Fruit fly (Drosophila melanogaster) whole organism, prepupa: Measurements from ENCODE around the gene CG44838.

Experiments used
- CG11902 ChIP-seq: fragments of 200-800 bp; sonication (Bioruptor generic); optimal IDR thresholded peaks from 3 replicates; lab custom pipeline; 2016; ENCODE audit warnings: missing biosample characterization, missing genetic modification characterization
- CG6276 ChIP-seq: fragments of 200-800 bp; sonication (Bioruptor generic); optimal IDR thresholded peaks from 2 replicates; lab custom pipeline; 2017; ENCODE audit warnings: missing biosample characterization, mild to moderate bottlenecking, missing genetic modification characterization
- Eip78C ChIP-seq: fragments of 200-800 bp; sonication (Bioruptor generic); peaks from one replicate; lab custom pipeline; 2016; ENCODE audit warnings: missing biosample characterization, missing genetic modification characterization
- Sox14 ChIP-seq: fragments of 200-800 bp; sonication (Bioruptor generic); optimal IDR thresholded peaks from 3 replicates; lab custom pipeline; 2016; ENCODE audit warnings: missing biosample characterization, missing genetic modification characterization
- acj6 ChIP-seq: fragments of 200-800 bp; sonication (Bioruptor generic); optimal IDR thresholded peaks from 3 replicates; lab custom pipeline; 2016; ENCODE audit warnings: missing biosample characterization, missing genetic modification characterization
- esn ChIP-seq: fragments of 200-800 bp; sonication (Bioruptor generic); optimal IDR thresholded peaks from 2 replicates; lab custom pipeline; 2016; ENCODE audit warnings: missing biosample characterization, mild to moderate bottlenecking, missing genetic modification characterization, moderate library complexity
- ss ChIP-seq, 2 experiments: fragments of 200-800 bp; sonication (Bioruptor generic); optimal IDR thresholded peaks; 2 replicates in 1 of 2; 3 replicates in 1 of 2; lab custom pipeline; 2017 to 2018; ENCODE audit warnings: mild to moderate bottlenecking in 2 of 2, missing biosample characterization in 2 of 2, missing genetic modification characterization in 2 of 2, moderate library complexity in 1 of 2

- TF ChIP-seq acj6 (GFP tag; lab: Kevin White, UChicago): no peak
- no peak for TF ChIP-seq esn
- no peak for TF ChIP-seq Sox14 (GFP tag; lab: Kevin White, UChicago)
- TF ChIP-seq CG11902: no peak
- no peak for TF ChIP-seq CG6276 (GFP tag; lab: Kevin White, UChicago)
- TF ChIP-seq ss (GFP tag; optimal IDR thresholded peaks at IDR 0.05; lab: Kevin White, UChicago): no peak
- no peak for TF ChIP-seq Eip78C
Measured at dm6 chr3L:9487586-9487985, 26.7 kb downstream of the CG44838 start, which contains the start of gene pall.
